Fruit fly (Drosophila melanogaster): Measurements from ENCODE around the gene yip2.

Gene yip2

DNA sequence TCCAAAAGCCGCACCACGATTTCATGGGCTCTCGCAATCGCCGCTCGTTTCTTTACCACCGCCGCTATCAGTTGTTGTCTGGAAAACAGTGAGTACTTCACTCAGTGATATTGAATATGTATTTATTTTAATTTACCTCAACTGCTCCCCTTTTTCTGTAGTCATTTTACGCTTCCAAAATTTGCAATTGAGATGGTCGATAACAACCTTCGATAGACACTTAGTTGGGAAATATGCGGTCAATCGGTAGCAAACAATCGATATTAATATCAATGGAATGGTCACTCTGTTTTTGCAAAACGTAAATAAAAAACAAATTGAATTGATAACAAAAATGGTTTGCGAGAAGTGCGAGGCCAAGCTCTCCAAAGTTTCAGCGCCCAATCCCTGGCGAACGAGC is 24.5 kb upstream of the yip2 start, which contains the start of the genes CG34183 and CG4537 (continued):
- TF ChIP-seq emc (GFP tag; optimal IDR thresholded peaks at IDR 0.05) (no peak), eve (GFP tag; optimal IDR thresholded peaks at IDR 0.05) (no peak), Tbp (GFP tag; optimal IDR thresholded peaks at IDR 0.05) (no peak), CG12219 (GFP tag; optimal IDR thresholded peaks at IDR 0.05) (no peak), Jarid2 (GFP tag; optimal IDR thresholded peaks at IDR 0.05) (no peak), br (optimal IDR thresholded peaks at IDR 0.05) (no peak), CG34376 (GFP tag; optimal IDR thresholded peaks at IDR 0.05) (peak; percentile 6), ab (GFP tag; optimal IDR thresholded peaks at IDR 0.05) (no peak), CG5245 (GFP tag; optimal IDR thresholded peaks at IDR 0.05) (no peak), CG4820 (GFP tag; optimal IDR thresholded peaks at IDR 0.05) (no peak), Neu2 (GFP tag; optimal IDR thresholded peaks at IDR 0.05; ENCODE audit: borderline replicate concordance) (no peak), bsh (GFP tag; optimal IDR thresholded peaks at IDR 0.05) (no peak), bcd (GFP tag; optimal IDR thresholded peaks at IDR 0.05) (no peak), lmd (GFP tag; IDR thresholded peaks at IDR 0.05) (no peak), CG34422 (GFP tag; IDR thresholded peaks at IDR 0.05) (no peak; the same call in 2 of the 3 replicates), h (optimal IDR thresholded peaks at IDR 0.05) (no peak), CoRest (tag; optimal IDR thresholded peaks at IDR 0.05) (no peak), lab (GFP tag; optimal IDR thresholded peaks at IDR 0.05) (no peak), amos (GFP tag; IDR thresholded peaks at IDR 0.05; ENCODE audit: partially characterized antibody) (peak; percentile 93), nerfin-2 (GFP tag; IDR thresholded peaks at IDR 0.05; ENCODE audit: partially characterized antibody) (peak; percentile 85), CG9727 (GFP tag; optimal IDR thresholded peaks at IDR 0.05) (no peak), Dref (GFP tag; IDR thresholded peaks at IDR 0.05) (peak; percentile 97), Myb (GFP tag; optimal IDR thresholded peaks at IDR 0.05) (peak; percentile 35), shn (GFP tag; optimal IDR thresholded peaks at IDR 0.05) (no peak), CG9609 (GFP tag; optimal IDR thresholded peaks at IDR 0.05) (no peak), CG9876 (GFP tag; optimal IDR thresholded peaks at IDR 0.05) (no peak), peb (GFP tag; IDR thresholded peaks at IDR 0.05) (no peak), HLH4C (GFP tag; IDR thresholded peaks at IDR 0.05; ENCODE audit: partially characterized antibody) (peak; percentile 90), Hand (GFP tag; optimal IDR thresholded peaks at IDR 0.05) (no peak), Hr3 (GFP tag; optimal IDR thresholded peaks at IDR 0.05) (no peak), GATAe (GFP tag; conservative IDR thresholded peaks at IDR 0.05) (no peak), CG8359 (GFP tag; optimal IDR thresholded peaks at IDR 0.05; ENCODE audit: borderline replicate concordance) (no peak), CG9817 (tag; optimal IDR thresholded peaks at IDR 0.05) (no peak), wek (GFP tag; optimal IDR thresholded peaks at IDR 0.05) (no peak), CG7357 (GFP tag; IDR thresholded peaks at IDR 0.05) (no peak), grau (tag; optimal IDR thresholded peaks at IDR 0.05) (no peak), CG6654 (GFP tag; optimal IDR thresholded peaks at IDR 0.05) (no peak), Dll (GFP tag; IDR thresholded peaks at IDR 0.05; ENCODE audit: partially characterized antibody) (peak; percentile 90), gem (tag; optimal IDR thresholded peaks at IDR 0.05) (no peak), Doc3 (GFP tag; IDR thresholded peaks at IDR 0.05; ENCODE audit: partially characterized antibody) (peak; percentile 90), CG2875 (GFP tag; optimal IDR thresholded peaks at IDR 0.05) (no peak), Atf6 (GFP tag; IDR thresholded peaks at IDR 0.05) (no peak), chm (GFP tag; IDR thresholded peaks at IDR 0.05) (no peak), Abd-B (GFP tag; optimal IDR thresholded peaks at IDR 0.05) (no peak), vfl (GFP tag; optimal IDR thresholded peaks at IDR 0.05) (no peak), CG1647 (GFP tag; optimal IDR thresholded peaks at IDR 0.05) (no peak), CTCF (GFP tag; optimal IDR thresholded peaks at IDR 0.05) (no peak), mirr (GFP tag; optimal IDR thresholded peaks at IDR 0.05) (no peak), Xrp1 (GFP tag; IDR thresholded peaks at IDR 0.05) (no peak), CG7271 (tag; optimal IDR thresholded peaks at IDR 0.05) (no peak), CG6689 (GFP tag; IDR thresholded peaks at IDR 0.05) (no peak), row (GFP tag; IDR thresholded peaks at IDR 0.05) (no peak), Pdp1 (GFP tag; optimal IDR thresholded peaks at IDR 0.05) (no peak)

Data from whole organism, embryonic.